Fruit fly (Drosophila melanogaster) whole organism, embryonic: ENCODE results near the gene Nepl12.

Experiments
- CG10209 ChIP-seq: fragments of 200-800 bp; sonication (Bioruptor generic); optimal IDR thresholded peaks from 3 replicates; lab custom pipeline; 2017; ENCODE audit warnings: missing biosample characterization, mild to moderate bottlenecking, missing genetic modification characterization, missing genetic modification reagents
- CG10366 ChIP-seq: fragments of 200-800 bp; sonication (Bioruptor generic); IDR thresholded peaks from 2 replicates; pipeline ENCODE4 v1.3.6; 2022; ENCODE audit warnings: missing biosample characterization, missing genetic modification characterization
- CG11456 ChIP-seq: fragments of 200-800 bp; sonication (Bioruptor generic); IDR thresholded peaks from 3 replicates; pipeline ENCODE4 v1.3.6; 2022; ENCODE audit warnings: missing biosample characterization, missing genetic modification characterization
- CG11695 ChIP-seq: fragments of 200-800 bp; sonication (Bioruptor generic); IDR thresholded peaks from 3 replicates; pipeline ENCODE4 v1.3.6; 2022; ENCODE audit warnings: missing biosample characterization, missing genetic modification characterization
- CG12659 ChIP-seq: fragments of 200-800 bp; sonication (Bioruptor generic); optimal IDR thresholded peaks from 3 replicates; lab custom pipeline; 2017; ENCODE audit warnings: mild to moderate bottlenecking, missing biosample characterization, missing genetic modification reagents, missing genetic modification characterization
- CG1602 ChIP-seq: fragments of 200-800 bp; sonication (Bioruptor generic); optimal IDR thresholded peaks from 3 replicates; lab custom pipeline; 2016; ENCODE audit warnings: missing biosample characterization, missing genetic modification characterization
- CG1603 ChIP-seq: fragments of 200-800 bp; sonication (Bioruptor generic); optimal IDR thresholded peaks from 2 replicates; lab custom pipeline; 2019; ENCODE audit warnings: missing biosample characterization, mild to moderate bottlenecking, missing genetic modification characterization, moderate library complexity
- CG16813 ChIP-seq: fragments of 200-800 bp; sonication (Bioruptor generic); IDR thresholded peaks from 3 replicates; pipeline ENCODE4 v1.3.6; 2022; ENCODE audit warnings: missing biosample characterization, missing genetic modification characterization; ENCODE audit not compliant: partially characterized antibody
- CG17385 ChIP-seq: fragments of 200-800 bp; sonication (Bioruptor generic); optimal IDR thresholded peaks from 3 replicates; lab custom pipeline; 2018; ENCODE audit warnings: missing biosample characterization, mild to moderate bottlenecking, missing genetic modification characterization
- CG1792 ChIP-seq: fragments of 200-800 bp; sonication (Bioruptor generic); optimal IDR thresholded peaks from 2 replicates; lab custom pipeline; 2016; ENCODE audit warnings: missing biosample characterization, missing genetic modification characterization
- CG2712 ChIP-seq: fragments of 200-800 bp; optimal IDR thresholded peaks from 3 replicates; lab custom pipeline; 2019; ENCODE audit warnings: missing biosample characterization, mild to moderate bottlenecking, missing genetic modification characterization, moderate library complexity
- CG2875 ChIP-seq: fragments of 200-800 bp; sonication (Bioruptor generic); optimal IDR thresholded peaks from 2 replicates; lab custom pipeline; 2017; ENCODE audit warnings: missing biosample characterization, mild to moderate bottlenecking, missing genetic modification characterization, missing genetic modification reagents
- CG3065 ChIP-seq: fragments of 200-800 bp; sonication (Bioruptor generic); optimal IDR thresholded peaks from 2 replicates; lab custom pipeline; 2016; ENCODE audit warnings: missing biosample characterization, missing genetic modification characterization
- CG43689 ChIP-seq: fragments of 200-800 bp; sonication (Bioruptor generic); IDR thresholded peaks from 2 replicates; pipeline ENCODE4 v1.3.6; 2022; ENCODE audit warnings: missing biosample characterization, missing genetic modification characterization
- CG6254 ChIP-seq: fragments of 200-800 bp; sonication (Bioruptor generic); optimal IDR thresholded peaks from 3 replicates; lab custom pipeline; 2017; ENCODE audit warnings: mild to moderate bottlenecking, missing biosample characterization, missing genetic modification reagents, missing genetic modification characterization
- CG7745 ChIP-seq: fragments of 200-800 bp; sonication (Bioruptor generic); optimal IDR thresholded peaks from 2 replicates; lab custom pipeline; 2018; ENCODE audit warnings: missing biosample characterization, mild to moderate bottlenecking, missing genetic modification characterization, moderate library complexity
- CG9215 ChIP-seq: fragments of 200-800 bp; sonication (Bioruptor generic); IDR thresholded peaks from 2 replicates; pipeline ENCODE4 v1.3.6; 2022; ENCODE audit warnings: missing biosample characterization, missing genetic modification characterization
- D19B ChIP-seq: fragments of 200-800 bp; sonication (Bioruptor generic); optimal IDR thresholded peaks from 2 replicates; lab custom pipeline; 2017; ENCODE audit warnings: missing biosample characterization, mild to moderate bottlenecking, missing genetic modification characterization
- Dfd ChIP-seq, 2 experiments: fragments of >200 bp; optimal IDR thresholded peaks; 2 replicates each; lab custom pipeline; 2017; ENCODE audit warnings: missing biosample characterization in 2 of 2, missing genetic modification characterization in 2 of 2
- H15 ChIP-seq: fragments of 200-800 bp; sonication (Bioruptor generic); IDR thresholded peaks from 3 replicates; pipeline ENCODE4 v1.3.6; 2022; ENCODE audit warnings: missing biosample characterization, missing genetic modification characterization
- HLH4C ChIP-seq: fragments of 200-800 bp; sonication (Bioruptor generic); IDR thresholded peaks from 3 replicates; pipeline ENCODE4 v1.3.6; 2022; ENCODE audit warnings: missing biosample characterization, missing genetic modification characterization; ENCODE audit not compliant: partially characterized antibody
- HmgD ChIP-seq: fragments of 200-800 bp; sonication (Bioruptor generic); optimal IDR thresholded peaks from 3 replicates; lab custom pipeline; 2016; ENCODE audit warnings: missing biosample characterization, missing genetic modification characterization
- HmgZ ChIP-seq: fragments of 200-800 bp; sonication (Bioruptor generic); optimal IDR thresholded peaks from 2 replicates; lab custom pipeline; 2018; ENCODE audit warnings: missing biosample characterization, mild to moderate bottlenecking, missing genetic modification characterization
- Hmr ChIP-seq: fragments of 200-800 bp; sonication (Bioruptor generic); optimal IDR thresholded peaks from 3 replicates; lab custom pipeline; 2017; ENCODE audit warnings: mild to moderate bottlenecking, missing biosample characterization, missing genetic modification reagents, missing genetic modification characterization
- Hmx ChIP-seq: fragments of 200-800 bp; sonication (Bioruptor generic); optimal IDR thresholded peaks from 2 replicates; lab custom pipeline; 2016; ENCODE audit warnings: missing biosample characterization, missing genetic modification characterization
- Hr3 ChIP-seq: fragments of 200-800 bp; sonication (Bioruptor generic); optimal IDR thresholded peaks from 3 replicates; lab custom pipeline; 2016; ENCODE audit warnings: missing biosample characterization, missing genetic modification characterization
- Jarid2 ChIP-seq: fragments of 200-800 bp; sonication (Bioruptor generic); optimal IDR thresholded peaks from 3 replicates; lab custom pipeline; 2017; ENCODE audit warnings: mild to moderate bottlenecking, missing biosample characterization, missing genetic modification reagents, missing genetic modification characterization
- NC2α ChIP-seq: fragments of 200-800 bp; sonication (Bioruptor generic); optimal IDR thresholded peaks from 2 replicates; lab custom pipeline; 2016; ENCODE audit warnings: missing biosample characterization, missing genetic modification characterization
- Nf-YC ChIP-seq: fragments of 200-800 bp; optimal IDR thresholded peaks from 3 replicates; lab custom pipeline; 2019; ENCODE audit warnings: missing biosample characterization, mild to moderate bottlenecking, missing genetic modification characterization, moderate library complexity
- Oli ChIP-seq: fragments of 200-800 bp; sonication (Bioruptor generic); optimal IDR thresholded peaks from 2 replicates; lab custom pipeline; 2018; ENCODE audit warnings: missing biosample characterization, mild to moderate bottlenecking, missing genetic modification characterization, moderate library complexity
- ac ChIP-seq: fragments of 200-800 bp; sonication (Bioruptor generic); optimal IDR thresholded peaks from 3 replicates; lab custom pipeline; 2017; ENCODE audit warnings: missing biosample characterization, mild to moderate bottlenecking, missing genetic modification characterization
- bbx ChIP-seq: fragments of 200-800 bp; sonication (Bioruptor generic); IDR thresholded peaks from 2 replicates; pipeline ENCODE4 v1.3.6; 2022; ENCODE audit warnings: missing biosample characterization, missing genetic modification characterization; ENCODE audit not compliant: partially characterized antibody
- cad ChIP-seq: fragments of >200 bp; optimal IDR thresholded peaks from 2 replicates; lab custom pipeline; 2017; ENCODE audit warnings: missing biosample characterization, missing genetic modification characterization
- cato ChIP-seq: fragments of 200-800 bp; sonication (Bioruptor generic); optimal IDR thresholded peaks from 2 replicates; lab custom pipeline; 2016; ENCODE audit warnings: missing biosample characterization, missing genetic modification characterization, borderline replicate concordance
- caup ChIP-seq: fragments of 200-800 bp; sonication (Bioruptor generic); optimal IDR thresholded peaks from 3 replicates; lab custom pipeline; 2017; ENCODE audit warnings: missing biosample characterization, mild to moderate bottlenecking, missing genetic modification characterization, moderate library complexity; ENCODE audit not compliant: severe bottlenecking
- danr ChIP-seq: fragments of 200-800 bp; sonication (Bioruptor generic); IDR thresholded peaks from 2 replicates; pipeline ENCODE4 v1.3.6; 2022; ENCODE audit warnings: missing biosample characterization, missing genetic modification characterization
- fd64A ChIP-seq: fragments of 200-800 bp; sonication (Bioruptor generic); optimal IDR thresholded peaks from 3 replicates; lab custom pipeline; 2018; ENCODE audit warnings: missing biosample characterization, mild to moderate bottlenecking, missing genetic modification characterization
- fru ChIP-seq: fragments of >200 bp; optimal IDR thresholded peaks from 2 replicates; lab custom pipeline; 2017
- jigr1 ChIP-seq: fragments of 200-800 bp; sonication (Bioruptor generic); IDR thresholded peaks from 3 replicates; pipeline ENCODE4 v1.3.6; 2022; ENCODE audit warnings: missing biosample characterization, missing genetic modification characterization
- jing ChIP-seq: fragments of 200-800 bp; sonication (Bioruptor generic); optimal IDR thresholded peaks from 2 replicates; lab custom pipeline; 2018; ENCODE audit warnings: missing biosample characterization, mild to moderate bottlenecking, missing genetic modification characterization
- lilli ChIP-seq: fragments of 200-800 bp; sonication (Bioruptor generic); optimal IDR thresholded peaks from 3 replicates; lab custom pipeline; 2016; ENCODE audit warnings: missing biosample characterization, missing genetic modification characterization
- nerfin-2 ChIP-seq: fragments of 200-800 bp; sonication (Bioruptor generic); IDR thresholded peaks from 2 replicates; pipeline ENCODE4 v1.3.6; 2022; ENCODE audit warnings: missing biosample characterization, missing genetic modification characterization; ENCODE audit not compliant: partially characterized antibody
- onecut ChIP-seq: fragments of 200-800 bp; sonication (Bioruptor generic); IDR thresholded peaks from 2 replicates; pipeline ENCODE4 v1.3.6; 2022; ENCODE audit warnings: missing biosample characterization, missing genetic modification characterization
- pum ChIP-seq: fragments of 200-800 bp; sonication (Bioruptor generic); optimal IDR thresholded peaks from 2 replicates; lab custom pipeline; 2016; ENCODE audit warnings: missing biosample characterization, missing genetic modification characterization
- schlank ChIP-seq: fragments of 200-800 bp; sonication (Bioruptor generic); optimal IDR thresholded peaks from 2 replicates; lab custom pipeline; 2018; ENCODE audit warnings: missing biosample characterization, mild to moderate bottlenecking, missing genetic modification characterization
- seq ChIP-seq: fragments of 200-800 bp; sonication (Bioruptor generic); IDR thresholded peaks from 2 replicates; pipeline ENCODE4 v1.3.6; 2022; ENCODE audit warnings: missing biosample characterization, missing genetic modification characterization
- slou ChIP-seq: fragments of 200-800 bp; sonication (Bioruptor generic); optimal IDR thresholded peaks from 3 replicates; lab custom pipeline; 2016; ENCODE audit warnings: missing biosample characterization, missing genetic modification characterization
- ssp ChIP-seq: fragments of 200-800 bp; sonication (Bioruptor generic); IDR thresholded peaks from 2 replicates; pipeline ENCODE4 v1.3.6; 2022; ENCODE audit warnings: missing biosample characterization, missing genetic modification characterization
- twi ChIP-seq: fragments of 200-800 bp; optimal IDR thresholded peaks from 2 replicates; lab custom pipeline; 2019; ENCODE audit warnings: missing biosample characterization, mild to moderate bottlenecking, missing genetic modification characterization, moderate library complexity
- tx ChIP-seq: fragments of 200-800 bp; sonication (Bioruptor generic); optimal IDR thresholded peaks from 2 replicates; lab custom pipeline; 2016; ENCODE audit warnings: missing biosample characterization, missing genetic modification characterization

The Nepl12 gene

DNA sequence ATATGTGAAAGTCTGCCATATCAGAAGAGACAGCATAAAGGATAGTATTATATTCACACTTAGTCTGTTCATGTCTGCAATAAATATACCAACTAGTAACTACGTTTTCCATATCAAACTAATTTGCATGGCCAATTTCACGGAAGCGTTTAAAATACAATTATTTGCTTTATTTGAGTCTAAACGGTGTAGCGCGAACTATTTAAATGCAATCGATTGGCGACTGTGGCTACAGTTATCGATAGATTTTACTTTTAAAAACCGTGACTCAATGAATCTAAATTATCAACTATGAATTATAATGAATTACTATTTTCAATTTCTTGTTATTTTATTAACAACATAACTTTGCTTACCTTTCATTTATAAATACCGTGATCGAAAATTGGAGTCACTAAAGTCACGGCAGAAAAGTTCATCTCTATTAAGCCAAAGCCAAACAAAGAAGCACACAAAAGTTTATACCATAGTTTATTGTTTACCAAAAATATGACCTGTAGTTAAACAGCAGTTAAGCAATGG, 48.4 kb upstream of the Nepl12 start, which contains the start of the genes CG9427 and CG8319:
TSS of gene CG9427 (minus strand) at position 51 of the 522 bp plus-strand sequence.
TSS of gene CG8319 (plus strand) at position 442 of the 522 bp plus-strand sequence.
- TF ChIP-seq nerfin-2 (peak; percentile 60), jigr1 (GFP tag; lab: Robert Waterston, UW) (no peak), cad (GFP tag; lab: Kevin White, UChicago) (no peak), CG17385 (GFP tag; lab: Kevin White, UChicago) (peak; percentile 35), CG6254 (no peak), twi (tag; lab: Kevin White, UChicago) (peak; percentile 20), Hmr (peak; percentile 56), D19B (no peak), danr (GFP tag; lab: Robert Waterston, UW) (no peak), caup (peak; percentile 34), CG1602 (GFP tag; lab: Kevin White, UChicago) (peak; percentile 30), CG3065 (GFP tag; lab: Kevin White, UChicago) (peak; percentile 41), CG1792 (GFP tag; lab: Kevin White, UChicago) (no peak), Oli (tag; lab: Kevin White, UChicago) (no peak), CG7745 (tag; lab: Kevin White, UChicago) (no peak), onecut (GFP tag; lab: Robert Waterston, UW) (no peak), lilli (GFP tag; lab: Kevin White, UChicago) (peak; percentile 87), CG12659 (peak; percentile 71), Dfd (GFP tag; optimal IDR thresholded peaks at IDR 0.05; lab: Kevin White, UChicago) (no peak), CG11695 (GFP tag; lab: Robert Waterston, UW) (no peak), tx (GFP tag; lab: Kevin White, UChicago) (peak; percentile 43), jing (GFP tag; lab: Kevin White, UChicago) (no peak), ac (no peak), slou (GFP tag; lab: Kevin White, UChicago) (no peak), CG2712 (tag; lab: Kevin White, UChicago) (peak; percentile 75), Jarid2 (GFP tag; lab: Kevin White, UChicago) (no peak), Nf-YC (tag; lab: Kevin White, UChicago) (peak; percentile 79), CG9215 (GFP tag; lab: Robert Waterston, UW) (no peak; the same call in 1 of the 2 replicates), NC2α (GFP tag; lab: Kevin White, UChicago) (no peak), Hmx (peak; percentile 59), HmgZ (tag; lab: Kevin White, UChicago) (peak; percentile 69), CG1603 (tag; lab: Kevin White, UChicago) (peak; percentile 68), fru (lab: Kevin White, UChicago) (no peak), schlank (tag; lab: Kevin White, UChicago) (peak; percentile 57), CG43689 (no peak), CG16813 (peak; percentile 77), CG10209 (peak; percentile 45), CG10366 (GFP tag; lab: Robert Waterston, UW) (0 out of 2 replicates have a peak, but pooled peaks have one; percentile 47), ssp (peak; percentile 56), seq (no peak), pum (GFP tag; lab: Kevin White, UChicago) (peak; percentile 45), HmgD (GFP tag; lab: Kevin White, UChicago) (peak; percentile 7), CG11456 (0 out of 3 replicates have a peak, but pooled peaks have one; percentile 40), cato (no peak), HLH4C (GFP tag; lab: Robert Waterston, UW) (peak; percentile 88), fd64A (no peak), bbx (GFP tag; lab: Robert Waterston, UW) (peak; percentile 74), CG2875 (GFP tag; lab: Kevin White, UChicago) (peak; percentile 3), Hr3 (GFP tag; lab: Kevin White, UChicago) (peak; percentile 56), H15 (GFP tag; lab: Robert Waterston, UW) (peak; percentile 18; the same call in 1 of the 3 replicates)
